Fruit fly (Drosophila melanogaster) whole organism, embryonic: ENCODE results near the gene CG31650.

Source experiments
- Atf3 ChIP-seq: fragments of 200-800 bp; sonication (Bioruptor generic); optimal IDR thresholded peaks from 3 replicates; lab custom pipeline; 2016; ENCODE audit warnings: missing biosample characterization, missing genetic modification characterization
- CG10431 ChIP-seq: fragments of 200-800 bp; sonication (Bioruptor generic); optimal IDR thresholded peaks from 3 replicates; lab custom pipeline; 2018; ENCODE audit warnings: missing biosample characterization, mild to moderate bottlenecking, missing genetic modification characterization
- CG10462 ChIP-seq: fragments of 200-800 bp; sonication (Bioruptor generic); optimal IDR thresholded peaks from 2 replicates; lab custom pipeline; 2016; ENCODE audit warnings: missing biosample characterization, missing genetic modification characterization
- CG10654 ChIP-seq: fragments of 200-800 bp; sonication (Bioruptor generic); optimal IDR thresholded peaks from 2 replicates; lab custom pipeline; 2016; ENCODE audit warnings: missing biosample characterization, missing genetic modification characterization
- CG12391 ChIP-seq: fragments of 200-800 bp; sonication (Bioruptor generic); optimal IDR thresholded peaks from 3 replicates; lab custom pipeline; 2018; ENCODE audit warnings: missing biosample characterization, mild to moderate bottlenecking, missing genetic modification characterization, moderate library complexity
- CG12769 ChIP-seq: fragments of 200-800 bp; sonication (Bioruptor generic); optimal IDR thresholded peaks from 2 replicates; lab custom pipeline; 2019; ENCODE audit warnings: missing biosample characterization, mild to moderate bottlenecking, missing genetic modification characterization, moderate library complexity
- CG15073 ChIP-seq: fragments of 200-800 bp; sonication (Bioruptor generic); optimal IDR thresholded peaks from 2 replicates; lab custom pipeline; 2016; ENCODE audit warnings: missing biosample characterization, missing genetic modification characterization
- CG17802 ChIP-seq: fragments of 200-800 bp; sonication (Bioruptor generic); optimal IDR thresholded peaks from 2 replicates; lab custom pipeline; 2018; ENCODE audit warnings: missing biosample characterization, mild to moderate bottlenecking, missing genetic modification characterization, moderate library complexity
- CG17912 ChIP-seq: fragments of 200-800 bp; sonication (Bioruptor generic); optimal IDR thresholded peaks from 2 replicates; lab custom pipeline; 2018; ENCODE audit warnings: missing biosample characterization, mild to moderate bottlenecking, missing genetic modification characterization
- CG2129 ChIP-seq: fragments of 200-800 bp; sonication (Bioruptor generic); IDR thresholded peaks from 2 replicates; pipeline ENCODE4 v1.3.6; 2022; ENCODE audit warnings: missing biosample characterization, missing genetic modification characterization; ENCODE audit not compliant: partially characterized antibody
- CG2875 ChIP-seq: fragments of 200-800 bp; sonication (Bioruptor generic); optimal IDR thresholded peaks from 2 replicates; lab custom pipeline; 2017; ENCODE audit warnings: missing biosample characterization, mild to moderate bottlenecking, missing genetic modification characterization, missing genetic modification reagents
- CG42726 ChIP-seq: fragments of 200-800 bp; sonication (Bioruptor generic); IDR thresholded peaks from 2 replicates; pipeline ENCODE4 v1.3.6; 2022; ENCODE audit warnings: missing biosample characterization, missing genetic modification characterization; ENCODE audit not compliant: partially characterized antibody
- CG4404 ChIP-seq: fragments of 200-800 bp; sonication (Bioruptor generic); IDR thresholded peaks from 2 replicates; pipeline ENCODE4 v1.3.6; 2022; ENCODE audit warnings: missing biosample characterization, missing genetic modification characterization
- CG4854 ChIP-seq: fragments of 200-800 bp; sonication (Bioruptor generic); optimal IDR thresholded peaks from 2 replicates; lab custom pipeline; 2016; ENCODE audit warnings: missing biosample characterization, missing genetic modification characterization, inconsistent platforms
- CG6791 ChIP-seq: fragments of 200-800 bp; sonication (Bioruptor generic); IDR thresholded peaks from 3 replicates; pipeline ENCODE4 v1.3.6; 2022; ENCODE audit warnings: missing biosample characterization, missing genetic modification characterization; ENCODE audit not compliant: partially characterized antibody
- CG7357 ChIP-seq: fragments of 200-800 bp; sonication (Bioruptor generic); IDR thresholded peaks from 3 replicates; pipeline ENCODE4 v1.3.6; 2022; ENCODE audit warnings: missing biosample characterization, missing genetic modification characterization
- CG7963 ChIP-seq: fragments of 200-800 bp; sonication (Bioruptor generic); IDR thresholded peaks from 3 replicates; pipeline ENCODE4 v1.3.6; 2022; ENCODE audit warnings: missing biosample characterization, missing genetic modification characterization; ENCODE audit not compliant: partially characterized antibody
- CG8765 ChIP-seq: fragments of 200-800 bp; sonication (Bioruptor generic); IDR thresholded peaks from 2 replicates; pipeline ENCODE4 v1.3.6; 2022; ENCODE audit warnings: missing biosample characterization, missing genetic modification characterization
- Dbx ChIP-seq: fragments of 200-800 bp; sonication (Bioruptor generic); IDR thresholded peaks from 3 replicates; pipeline ENCODE4 v1.3.6; 2022; ENCODE audit warnings: missing biosample characterization, missing genetic modification characterization
- ERR ChIP-seq: fragments of 200-800 bp; sonication (Bioruptor generic); optimal IDR thresholded peaks from 2 replicates; lab custom pipeline; 2016; ENCODE audit warnings: missing biosample characterization, missing genetic modification characterization
- Gug ChIP-seq: fragments of 200-800 bp; sonication (Bioruptor generic); IDR thresholded peaks from 4 replicates; pipeline ENCODE4 v1.3.6; 2022; ENCODE audit warnings: missing biosample characterization, missing genetic modification characterization
- HLHmδ ChIP-seq: fragments of 200-800 bp; sonication (Bioruptor generic); optimal IDR thresholded peaks from 2 replicates; lab custom pipeline; 2018; ENCODE audit warnings: missing biosample characterization, mild to moderate bottlenecking, missing genetic modification characterization, moderate library complexity
- Nf-YB ChIP-seq: fragments of 200-800 bp; sonication (Bioruptor generic); optimal IDR thresholded peaks from 3 replicates; lab custom pipeline; 2019; ENCODE audit warnings: missing biosample characterization, mild to moderate bottlenecking, missing genetic modification characterization, moderate library complexity
- Rx ChIP-seq: fragments of 200-800 bp; sonication (Bioruptor generic); IDR thresholded peaks from 2 replicates; pipeline ENCODE4 v1.3.6; 2022; ENCODE audit warnings: missing biosample characterization, missing genetic modification characterization
- Sry-β ChIP-seq: fragments of 200-800 bp; sonication (Bioruptor generic); optimal IDR thresholded peaks from 2 replicates; lab custom pipeline; 2018; ENCODE audit warnings: missing biosample characterization, mild to moderate bottlenecking, missing genetic modification characterization, moderate library complexity
- Xrp1 ChIP-seq: fragments of 200-800 bp; sonication (Bioruptor generic); IDR thresholded peaks from 2 replicates; pipeline ENCODE4 v1.3.6; 2022; ENCODE audit warnings: missing biosample characterization, missing genetic modification characterization
- ato ChIP-seq: fragments of 200-800 bp; sonication (Bioruptor generic); IDR thresholded peaks from 2 replicates; pipeline ENCODE4 v1.3.6; 2022; ENCODE audit warnings: missing biosample characterization, missing genetic modification characterization; ENCODE audit not compliant: partially characterized antibody
- az2 ChIP-seq: fragments of 200-800 bp; sonication (Bioruptor generic); optimal IDR thresholded peaks from 3 replicates; lab custom pipeline; 2016; ENCODE audit warnings: missing biosample characterization, missing genetic modification characterization
- chif ChIP-seq, 2 experiments: fragments of 200-800 bp; sonication (Bioruptor generic); optimal IDR thresholded peaks; 3 replicates each; lab custom pipeline; 2016; ENCODE audit warnings: missing biosample characterization in 2 of 2, missing genetic modification characterization in 2 of 2
- dysf ChIP-seq: fragments of 200-800 bp; sonication (Bioruptor generic); IDR thresholded peaks from 3 replicates; pipeline ENCODE4 v1.3.6; 2022; ENCODE audit warnings: missing biosample characterization, missing genetic modification characterization
- eve ChIP-seq, 2 experiments: fragments of >200 bp; optimal IDR thresholded peaks; 2 replicates each; lab custom pipeline; 2017; ENCODE audit warnings: missing biosample characterization in 2 of 2, missing genetic modification characterization in 2 of 2
- ewg ChIP-seq: fragments of 200-800 bp; sonication (Bioruptor generic); optimal IDR thresholded peaks from 3 replicates; lab custom pipeline; 2017; ENCODE audit warnings: mild to moderate bottlenecking, missing biosample characterization, missing genetic modification reagents, missing genetic modification characterization
- hbn ChIP-seq: fragments of 200-800 bp; sonication (Bioruptor generic); IDR thresholded peaks from 2 replicates; pipeline ENCODE4 v1.3.6; 2022; ENCODE audit warnings: missing biosample characterization, missing genetic modification characterization; ENCODE audit not compliant: partially characterized antibody
- knrl ChIP-seq: fragments of 200-800 bp; sonication (Bioruptor generic); IDR thresholded peaks from 3 replicates; pipeline ENCODE4 v1.3.6; 2022; ENCODE audit warnings: missing biosample characterization, missing genetic modification characterization; ENCODE audit not compliant: partially characterized antibody
- lola ChIP-seq, 3 experiments: fragments of >200 bp in 2 of 3; fragments of 200-800 bp in 1 of 3; sonication (Bioruptor generic) in 1 of 3; optimal IDR thresholded peaks; 2 replicates each; lab custom pipeline; 2017 to 2019; ENCODE audit warnings: missing biosample characterization in 3 of 3, missing genetic modification characterization in 3 of 3, mild to moderate bottlenecking in 1 of 3, moderate library complexity in 1 of 3
- maf-S ChIP-seq: fragments of 200-800 bp; sonication (Bioruptor generic); optimal IDR thresholded peaks from 2 replicates; lab custom pipeline; 2016; ENCODE audit warnings: missing biosample characterization, missing genetic modification characterization
- mam ChIP-seq: fragments of 200-800 bp; sonication (Bioruptor generic); optimal IDR thresholded peaks from 3 replicates; lab custom pipeline; 2016; ENCODE audit warnings: missing biosample characterization, missing genetic modification characterization
- mirr ChIP-seq: fragments of 200-800 bp; sonication (Bioruptor generic); optimal IDR thresholded peaks from 3 replicates; lab custom pipeline; 2018; ENCODE audit warnings: missing biosample characterization, mild to moderate bottlenecking, missing genetic modification characterization
- mld ChIP-seq: fragments of 200-800 bp; sonication (Bioruptor generic); IDR thresholded peaks from 3 replicates; pipeline ENCODE4 v1.3.6; 2022; ENCODE audit warnings: missing biosample characterization, missing genetic modification characterization; ENCODE audit not compliant: partially characterized antibody
- nerfin-2 ChIP-seq: fragments of 200-800 bp; sonication (Bioruptor generic); IDR thresholded peaks from 2 replicates; pipeline ENCODE4 v1.3.6; 2022; ENCODE audit warnings: missing biosample characterization, missing genetic modification characterization; ENCODE audit not compliant: partially characterized antibody
- oc ChIP-seq: fragments of 200-800 bp; sonication (Bioruptor generic); optimal IDR thresholded peaks from 2 replicates; lab custom pipeline; 2018; ENCODE audit warnings: missing biosample characterization, mild to moderate bottlenecking, missing genetic modification characterization, moderate library complexity
- pita ChIP-seq: fragments of 200-800 bp; sonication (Bioruptor generic); optimal IDR thresholded peaks from 2 replicates; lab custom pipeline; 2017; ENCODE audit warnings: missing biosample characterization, mild to moderate bottlenecking, missing genetic modification characterization
- psq ChIP-seq: fragments of 200-800 bp; sonication (Bioruptor generic); optimal IDR thresholded peaks from 2 replicates; lab custom pipeline; 2017; ENCODE audit warnings: missing biosample characterization, missing genetic modification characterization
- schlank ChIP-seq: fragments of 200-800 bp; sonication (Bioruptor generic); optimal IDR thresholded peaks from 2 replicates; lab custom pipeline; 2018; ENCODE audit warnings: missing biosample characterization, mild to moderate bottlenecking, missing genetic modification characterization
- sd ChIP-seq: fragments of 200-800 bp; sonication (Bioruptor generic); optimal IDR thresholded peaks from 3 replicates; lab custom pipeline; 2018; ENCODE audit warnings: missing biosample characterization, mild to moderate bottlenecking, missing genetic modification characterization, moderate library complexity
- sisA ChIP-seq: fragments of 200-800 bp; sonication (Bioruptor generic); IDR thresholded peaks from 2 replicates; pipeline ENCODE4 v1.3.6; 2022; ENCODE audit warnings: missing biosample characterization, missing genetic modification characterization
- slou ChIP-seq: fragments of 200-800 bp; sonication (Bioruptor generic); optimal IDR thresholded peaks from 3 replicates; lab custom pipeline; 2016; ENCODE audit warnings: missing biosample characterization, missing genetic modification characterization
- toy ChIP-seq: fragments of 200-800 bp; sonication (Bioruptor generic); IDR thresholded peaks from 2 replicates; pipeline ENCODE4 v1.3.6; 2022; ENCODE audit warnings: missing biosample characterization, missing genetic modification characterization
- yki ChIP-seq: fragments of >200 bp; optimal IDR thresholded peaks from 3 replicates; lab custom pipeline; 2018

CG31650 gene

DNA sequence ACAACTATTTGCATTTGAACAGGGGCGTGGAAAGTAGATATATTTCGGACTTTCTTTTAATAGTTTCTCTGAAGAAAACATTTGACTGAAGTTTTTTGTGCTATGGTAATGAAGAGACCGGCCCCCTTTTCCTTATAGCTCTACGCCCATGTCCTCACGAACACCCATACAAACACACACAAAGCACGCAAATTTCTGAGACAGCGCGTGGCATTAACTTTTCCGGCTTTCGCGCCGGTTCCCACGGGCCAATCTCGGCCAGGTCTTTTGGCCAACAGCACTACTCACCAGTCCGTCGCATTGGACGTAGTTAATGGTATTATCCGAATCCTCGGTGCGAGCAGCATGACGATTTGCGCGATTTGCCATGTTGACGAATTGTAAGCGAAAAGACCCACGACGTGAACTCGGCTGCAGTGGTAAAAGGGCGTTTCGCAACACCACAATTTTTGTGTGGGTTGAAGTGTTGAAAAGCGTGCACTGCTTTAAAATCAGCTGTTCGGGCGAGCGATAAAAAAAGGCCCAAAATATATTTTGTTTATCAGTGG, 7.9 kb upstream of the CG31650 start, which contains the start of gene senju (continued):
- peak; percentile 86 for TF ChIP-seq mam (GFP tag; lab: Kevin White, UChicago)
- TF ChIP-seq CG10431 (GFP tag; lab: Kevin White, UChicago) = peak; percentile 49
- TF ChIP-seq CG10462 = peak; percentile 82
- peak; percentile 76 for TF ChIP-seq CG10654 (GFP tag; lab: Kevin White, UChicago)
- TF ChIP-seq Nf-YB (GFP tag; lab: Kevin White, UChicago) = peak; percentile 58
- TF ChIP-seq CG4404 (GFP tag; lab: Robert Waterston, UW) = peak; percentile 52
- peak; percentile 65 for TF ChIP-seq maf-S (GFP tag; lab: Kevin White, UChicago)
- TF ChIP-seq CG12769 = peak; percentile 82
- TF ChIP-seq CG7963 (GFP tag; lab: Robert Waterston, UW) = no peak
- TF ChIP-seq CG17912 = peak; percentile 79
- TF ChIP-seq dysf (GFP tag; lab: Robert Waterston, UW) = peak; percentile 89
- peak; percentile 27; the same call in 1 of the 3 replicates for TF ChIP-seq knrl
- peak; percentile 81 for TF ChIP-seq Gug (GFP tag; lab: Robert Waterston, UW)
- TF ChIP-seq CG42726 (GFP tag; lab: Robert Waterston, UW) = peak; percentile 36; the same call in 1 of the 2 replicates
- TF ChIP-seq CG2129 (GFP tag; lab: Robert Waterston, UW) = no peak
- 0 out of 2 replicates have a peak, but pooled peaks have one; percentile 42 for TF ChIP-seq hbn
- peak; percentile 81; the same call in 1 of the 2 replicates for TF ChIP-seq Xrp1 (GFP tag; lab: Robert Waterston, UW)
- peak; percentile 86 for TF ChIP-seq Dbx (GFP tag; lab: Robert Waterston, UW)
- TF ChIP-seq Atf3 (GFP tag; lab: Kevin White, UChicago) = peak; percentile 74
- peak; percentile 50 for TF ChIP-seq CG8765 (GFP tag; lab: Robert Waterston, UW)
- no peak for TF ChIP-seq eve (GFP tag; optimal IDR thresholded peaks at IDR 0.05; lab: Kevin White, UChicago)
- peak; percentile 58 for TF ChIP-seq psq (GFP tag; lab: Kevin White, UChicago)
- TF ChIP-seq oc (tag; lab: Kevin White, UChicago) = peak; percentile 39
- peak; percentile 63 for TF ChIP-seq ewg
- peak; percentile 82 to 84 for TF ChIP-seq chif (GFP tag; optimal IDR thresholded peaks at IDR 0.05; lab: Kevin White, UChicago)
- peak; percentile 76 for TF ChIP-seq HLHmδ (GFP tag; lab: Kevin White, UChicago)
- TF ChIP-seq CG17802 (tag; lab: Kevin White, UChicago) = no peak
- peak; percentile 83 for TF ChIP-seq CG12391 (tag; lab: Kevin White, UChicago)
- TF ChIP-seq sisA = peak; percentile 75
- peak; percentile 66 for TF ChIP-seq ato
- TF ChIP-seq Rx = peak; percentile 87
- TF ChIP-seq nerfin-2 (GFP tag; lab: Robert Waterston, UW) = no peak
- peak; percentile 88 for TF ChIP-seq az2 (GFP tag; lab: Kevin White, UChicago)
- TF ChIP-seq mld (GFP tag; lab: Robert Waterston, UW) = 0 out of 3 replicates have a peak, but pooled peaks have one; percentile 46
- TF ChIP-seq ERR (GFP tag; lab: Kevin White, UChicago) = peak; percentile 56
- peak; percentile 76 for TF ChIP-seq schlank (tag; lab: Kevin White, UChicago)
- TF ChIP-seq CG2875 (GFP tag; lab: Kevin White, UChicago) = peak; percentile 80
- TF ChIP-seq sd = peak; percentile 73
- TF ChIP-seq CG4854 (GFP tag; lab: Kevin White, UChicago) = peak; percentile 79
- peak; percentile 52 for TF ChIP-seq slou
- TF ChIP-seq pita (GFP tag; lab: Kevin White, UChicago) = no peak
- peak; percentile 54 for TF ChIP-seq CG6791
- no peak for TF ChIP-seq CG15073
- no peak for TF ChIP-seq Sry-β (GFP tag; lab: Kevin White, UChicago)
- TF ChIP-seq yki (lab: Kevin White, UChicago) = no peak
- no peak; the same call in 2 of the 3 replicates for TF ChIP-seq CG7357 (GFP tag; lab: Robert Waterston, UW)
- TF ChIP-seq mirr (GFP tag; lab: Kevin White, UChicago) = peak; percentile 84
- TF ChIP-seq lola (GFP tag; optimal IDR thresholded peaks at IDR 0.05; lab: Kevin White, UChicago) = peak in 1 of 3 experiments; percentile 57
- TF ChIP-seq toy = peak; percentile 35; the same call in 1 of the 2 replicates
